Fruit fly (Drosophila melanogaster) whole organism, embryonic: Measurements from ENCODE around the gene Exd2.

Source experiments
- CG1024 ChIP-seq: fragments of 200-800 bp; sonication (Bioruptor generic); IDR thresholded peaks from 2 replicates; pipeline ENCODE4 v1.3.6; 2022; ENCODE audit warnings: missing biosample characterization, missing genetic modification characterization
- CG10267 ChIP-seq: fragments of 200-800 bp; sonication (Bioruptor generic); optimal IDR thresholded peaks from 2 replicates; lab custom pipeline; 2018; ENCODE audit warnings: missing biosample characterization, mild to moderate bottlenecking, missing genetic modification characterization, moderate library complexity
- CG10543 ChIP-seq: fragments of 200-800 bp; sonication (Bioruptor generic); optimal IDR thresholded peaks from 3 replicates; lab custom pipeline; 2017; ENCODE audit warnings: missing biosample characterization, mild to moderate bottlenecking, missing genetic modification characterization, moderate library complexity
- CG12071 ChIP-seq: fragments of 200-800 bp; sonication (Bioruptor generic); optimal IDR thresholded peaks from 3 replicates; lab custom pipeline; 2018; ENCODE audit warnings: missing biosample characterization, mild to moderate bottlenecking, missing genetic modification characterization
- CG12744 ChIP-seq: fragments of 200-800 bp; sonication (Bioruptor generic); optimal IDR thresholded peaks from 2 replicates; lab custom pipeline; 2016; ENCODE audit warnings: missing biosample characterization, missing genetic modification characterization
- CG15696 ChIP-seq: fragments of 200-800 bp; sonication (Bioruptor generic); optimal IDR thresholded peaks from 2 replicates; lab custom pipeline; 2019; ENCODE audit warnings: missing biosample characterization, mild to moderate bottlenecking, missing genetic modification characterization, moderate library complexity
- CG16779 ChIP-seq: fragments of 200-800 bp; sonication (Bioruptor generic); IDR thresholded peaks from 2 replicates; pipeline ENCODE4 v1.3.6; 2022; ENCODE audit warnings: missing biosample characterization, missing genetic modification characterization
- CG17186 ChIP-seq: fragments of 200-800 bp; sonication (Bioruptor generic); optimal IDR thresholded peaks from 3 replicates; lab custom pipeline; 2017; ENCODE audit warnings: missing biosample characterization, missing genetic modification reagents, missing genetic modification characterization
- CG1792 ChIP-seq: fragments of 200-800 bp; sonication (Bioruptor generic); optimal IDR thresholded peaks from 2 replicates; lab custom pipeline; 2016; ENCODE audit warnings: missing biosample characterization, missing genetic modification characterization
- CG2199 ChIP-seq: fragments of 200-800 bp; sonication (Bioruptor generic); IDR thresholded peaks from 3 replicates; pipeline ENCODE4 v1.3.6; 2022; ENCODE audit warnings: missing biosample characterization, missing genetic modification characterization
- CG3281 ChIP-seq: fragments of 200-800 bp; sonication (Bioruptor generic); optimal IDR thresholded peaks from 3 replicates; lab custom pipeline; 2017; ENCODE audit warnings: missing biosample characterization, mild to moderate bottlenecking, missing genetic modification characterization
- CG42726 ChIP-seq: fragments of 200-800 bp; sonication (Bioruptor generic); IDR thresholded peaks from 2 replicates; pipeline ENCODE4 v1.3.6; 2022; ENCODE audit warnings: missing biosample characterization, missing genetic modification characterization; ENCODE audit not compliant: partially characterized antibody
- CG4328 ChIP-seq: fragments of 200-800 bp; sonication (Bioruptor generic); optimal IDR thresholded peaks from 3 replicates; lab custom pipeline; 2017; ENCODE audit warnings: missing biosample characterization, missing genetic modification reagents, missing genetic modification characterization
- CG6813 ChIP-seq: fragments of 200-800 bp; sonication (Bioruptor generic); optimal IDR thresholded peaks from 2 replicates; lab custom pipeline; 2017; ENCODE audit warnings: missing biosample characterization, missing genetic modification characterization, mild to moderate bottlenecking, moderate library complexity, missing genetic modification reagents
- CG7357 ChIP-seq: fragments of 200-800 bp; sonication (Bioruptor generic); IDR thresholded peaks from 3 replicates; pipeline ENCODE4 v1.3.6; 2022; ENCODE audit warnings: missing biosample characterization, missing genetic modification characterization
- CG8281 ChIP-seq: fragments of 200-800 bp; sonication (Bioruptor generic); optimal IDR thresholded peaks from 2 replicates; lab custom pipeline; 2018; ENCODE audit warnings: missing biosample characterization, mild to moderate bottlenecking, missing genetic modification characterization, moderate library complexity
- CG8359 ChIP-seq: fragments of 200-800 bp; sonication (Bioruptor generic); optimal IDR thresholded peaks from 2 replicates; lab custom pipeline; 2017; ENCODE audit warnings: missing biosample characterization, mild to moderate bottlenecking, missing genetic modification characterization, borderline replicate concordance
- CG8924 ChIP-seq: fragments of 200-800 bp; optimal IDR thresholded peaks from 3 replicates; lab custom pipeline; 2019; ENCODE audit warnings: missing biosample characterization, mild to moderate bottlenecking, missing genetic modification characterization, moderate library complexity
- CHES-1-like ChIP-seq: fragments of 200-800 bp; sonication (Bioruptor generic); optimal IDR thresholded peaks from 2 replicates; lab custom pipeline; 2016; ENCODE audit warnings: missing biosample characterization, missing genetic modification characterization
- D ChIP-seq, 2 experiments: fragments of 200-800 bp in 1 of 2; fragments of >200 bp in 1 of 2; sonication (Bioruptor generic) in 1 of 2; optimal IDR thresholded peaks; 2 replicates in 1 of 2; 3 replicates in 1 of 2; lab custom pipeline; 2017; ENCODE audit warnings: mild to moderate bottlenecking in 1 of 2, missing biosample characterization in 1 of 2, missing genetic modification characterization in 1 of 2, missing genetic modification reagents in 1 of 2
- Eip74EF ChIP-seq, 2 experiments: fragments of 200-800 bp in 1 of 2; fragments of >200 bp in 1 of 2; sonication (Bioruptor generic) in 1 of 2; optimal IDR thresholded peaks; 2 replicates each; lab custom pipeline; 2017 to 2019; ENCODE audit warnings: missing biosample characterization in 2 of 2, missing genetic modification characterization in 2 of 2, mild to moderate bottlenecking in 1 of 2, moderate library complexity in 1 of 2
- Elba2 ChIP-seq: fragments of 200-800 bp; sonication (Bioruptor generic); optimal IDR thresholded peaks from 3 replicates; lab custom pipeline; 2016; ENCODE audit warnings: missing biosample characterization, missing genetic modification characterization
- Fer1 ChIP-seq: fragments of 200-800 bp; sonication (Bioruptor generic); optimal IDR thresholded peaks from 2 replicates; lab custom pipeline; 2017; ENCODE audit warnings: missing biosample characterization, mild to moderate bottlenecking, missing genetic modification characterization
- GATAe ChIP-seq: fragments of 200-800 bp; sonication (Bioruptor generic); conservative IDR thresholded peaks from 2 replicates; pipeline ENCODE4 v1.3.6; 2022; ENCODE audit warnings: missing biosample characterization, missing genetic modification characterization
- Hmr ChIP-seq: fragments of 200-800 bp; sonication (Bioruptor generic); optimal IDR thresholded peaks from 3 replicates; lab custom pipeline; 2017; ENCODE audit warnings: mild to moderate bottlenecking, missing biosample characterization, missing genetic modification reagents, missing genetic modification characterization
- Hr78 ChIP-seq, 2 experiments: fragments of 200-800 bp in 1 of 2; fragments of >200 bp in 1 of 2; sonication (Bioruptor generic) in 1 of 2; optimal IDR thresholded peaks; 2 replicates each; lab custom pipeline; 2017 to 2019; ENCODE audit warnings: missing biosample characterization in 2 of 2, missing genetic modification characterization in 2 of 2, mild to moderate bottlenecking in 1 of 2, moderate library complexity in 1 of 2
- Med ChIP-seq: fragments of 200-800 bp; sonication (Bioruptor generic); peaks from one replicate; lab custom pipeline; 2016; ENCODE audit warnings: missing biosample characterization, missing genetic modification characterization, mild to moderate bottlenecking, inconsistent platforms, moderate library complexity
- NC2α ChIP-seq: fragments of 200-800 bp; sonication (Bioruptor generic); optimal IDR thresholded peaks from 2 replicates; lab custom pipeline; 2016; ENCODE audit warnings: missing biosample characterization, missing genetic modification characterization
- Nf-YC ChIP-seq: fragments of 200-800 bp; optimal IDR thresholded peaks from 3 replicates; lab custom pipeline; 2019; ENCODE audit warnings: missing biosample characterization, mild to moderate bottlenecking, missing genetic modification characterization, moderate library complexity
- Six4 ChIP-seq: fragments of 200-800 bp; sonication (Bioruptor generic); optimal IDR thresholded peaks from 2 replicates; lab custom pipeline; 2016; ENCODE audit warnings: missing biosample characterization, missing genetic modification characterization
- Sry-δ ChIP-seq: fragments of 200-800 bp; sonication (Bioruptor generic); optimal IDR thresholded peaks from 2 replicates; lab custom pipeline; 2016; ENCODE audit warnings: missing biosample characterization, missing genetic modification characterization
- Taf1 ChIP-seq: fragments of 200-800 bp; sonication (Bioruptor generic); IDR thresholded peaks from 2 replicates; pipeline ENCODE4 v1.3.6; 2022; ENCODE audit warnings: missing biosample characterization, missing genetic modification characterization
- Trl ChIP-seq, 3 experiments: fragments of >200 bp in 2 of 3; fragments of 200-800 bp in 1 of 3; sonication (Bioruptor generic) in 1 of 3; optimal IDR thresholded peaks; 2 replicates in 1 of 3; 3 replicates in 2 of 3; lab custom pipeline; 2016 to 2017; ENCODE audit warnings: missing biosample characterization in 1 of 3, missing genetic modification characterization in 1 of 3
- ara ChIP-seq: fragments of 200-800 bp; sonication (Bioruptor generic); IDR thresholded peaks from 2 replicates; pipeline ENCODE4 v1.3.6; 2022; ENCODE audit warnings: missing biosample characterization, missing genetic modification characterization
- ato ChIP-seq: fragments of 200-800 bp; sonication (Bioruptor generic); IDR thresholded peaks from 2 replicates; pipeline ENCODE4 v1.3.6; 2022; ENCODE audit warnings: missing biosample characterization, missing genetic modification characterization; ENCODE audit not compliant: partially characterized antibody
- bsh ChIP-seq, 2 experiments: fragments of 200-800 bp; sonication (Bioruptor generic); optimal IDR thresholded peaks; 2 replicates each; lab custom pipeline; 2017 to 2018; ENCODE audit warnings: mild to moderate bottlenecking in 2 of 2, missing biosample characterization in 2 of 2, missing genetic modification characterization in 2 of 2, moderate library complexity in 1 of 2
- btn ChIP-seq: fragments of 200-800 bp; sonication (Bioruptor generic); optimal IDR thresholded peaks from 2 replicates; lab custom pipeline; 2016; ENCODE audit warnings: missing biosample characterization, missing genetic modification characterization
- dati ChIP-seq: fragments of 200-800 bp; sonication (Bioruptor generic); IDR thresholded peaks from 2 replicates; pipeline ENCODE4 v1.3.6; 2022; ENCODE audit warnings: missing biosample characterization, missing genetic modification characterization
- emc ChIP-seq: fragments of 200-800 bp; sonication (Bioruptor generic); optimal IDR thresholded peaks from 2 replicates; lab custom pipeline; 2016; ENCODE audit warnings: missing biosample characterization, missing genetic modification characterization
- esg ChIP-seq: fragments of 200-800 bp; sonication (Bioruptor generic); conservative IDR thresholded peaks from 2 replicates; pipeline ENCODE4 v1.3.6; 2022; ENCODE audit warnings: missing biosample characterization, missing genetic modification characterization
- ham ChIP-seq: fragments of 200-800 bp; sonication (Bioruptor generic); IDR thresholded peaks from 2 replicates; pipeline ENCODE4 v1.3.6; 2022; ENCODE audit warnings: missing biosample characterization, missing genetic modification characterization
- insv ChIP-seq, 2 experiments: fragments of 200-800 bp; sonication (Bioruptor generic); optimal IDR thresholded peaks; 3 replicates each; lab custom pipeline; 2016 to 2018; ENCODE audit warnings: missing biosample characterization in 2 of 2, missing genetic modification characterization in 2 of 2
- lbe ChIP-seq: fragments of 200-800 bp; sonication (Bioruptor generic); optimal IDR thresholded peaks from 2 replicates; lab custom pipeline; 2016; ENCODE audit warnings: missing biosample characterization, mild to moderate bottlenecking, missing genetic modification characterization
- org-1 ChIP-seq: fragments of 200-800 bp; sonication (Bioruptor generic); optimal IDR thresholded peaks from 2 replicates; lab custom pipeline; 2017; ENCODE audit warnings: missing biosample characterization, missing genetic modification characterization
- pita ChIP-seq: fragments of 200-800 bp; sonication (Bioruptor generic); optimal IDR thresholded peaks from 2 replicates; lab custom pipeline; 2017; ENCODE audit warnings: missing biosample characterization, mild to moderate bottlenecking, missing genetic modification characterization
- pzg ChIP-seq: fragments of 200-800 bp; sonication (Bioruptor generic); optimal IDR thresholded peaks from 3 replicates; lab custom pipeline; 2018; ENCODE audit warnings: missing biosample characterization, mild to moderate bottlenecking, missing genetic modification characterization, moderate library complexity
- rib ChIP-seq: fragments of 200-800 bp; sonication (Bioruptor generic); IDR thresholded peaks from 2 replicates; pipeline ENCODE4 v1.3.6; 2022; ENCODE audit warnings: missing biosample characterization, missing genetic modification characterization
- vfl ChIP-seq: fragments of 200-800 bp; sonication (Bioruptor generic); optimal IDR thresholded peaks from 2 replicates; lab custom pipeline; 2016; ENCODE audit warnings: missing biosample characterization, missing genetic modification characterization
- zfh1 ChIP-seq: fragments of 200-800 bp; sonication (Bioruptor generic); IDR thresholded peaks from 3 replicates; pipeline ENCODE4 v1.3.6; 2022; ENCODE audit warnings: missing biosample characterization, missing genetic modification characterization

Exd2 gene

dm6 chr3R:11431395-11431977, 4.0 kb downstream of the Exd2 start, which contains the start of the genes RpL24-like and CG5276 (continued):
- TF ChIP-seq CG15696 (tag; lab: Kevin White, UChicago) (peak; percentile 11), Nf-YC (no peak), CG2199 (GFP tag; lab: Robert Waterston, UW) (no peak), CG4328 (GFP tag; lab: Kevin White, UChicago) (no peak), rib (GFP tag; lab: Robert Waterston, UW) (no peak), CG1792 (GFP tag; lab: Kevin White, UChicago) (no peak), ara (GFP tag; lab: Robert Waterston, UW) (no peak), CG10543 (GFP tag; lab: Kevin White, UChicago) (no peak), Elba2 (GFP tag; lab: Kevin White, UChicago) (peak; percentile 54), Hmr (GFP tag; lab: Kevin White, UChicago) (no peak), CG12744 (GFP tag; lab: Kevin White, UChicago) (no peak), esg (GFP tag; lab: Robert Waterston, UW) (no peak), GATAe (no peak), CG16779 (GFP tag; lab: Robert Waterston, UW) (no peak), Hr78 (GFP tag; optimal IDR thresholded peaks at IDR 0.05; lab: Kevin White, UChicago) (no peak), CG7357 (GFP tag; lab: Robert Waterston, UW) (peak; percentile 55; the same call in 1 of the 3 replicates), ham (GFP tag; lab: Robert Waterston, UW) (no peak), CG17186 (GFP tag; lab: Kevin White, UChicago) (peak; percentile 94), pzg (GFP tag; lab: Kevin White, UChicago) (peak; percentile 90), insv (GFP tag; optimal IDR thresholded peaks at IDR 0.05; lab: Kevin White, UChicago) (peak in 1 of 2 experiments; percentile 18), CG8924 (peak; percentile 2), D (optimal IDR thresholded peaks at IDR 0.05; lab: Kevin White, UChicago) (peak; percentile 90), D (GFP tag; optimal IDR thresholded peaks at IDR 0.05; lab: Kevin White, UChicago) (no peak), btn (GFP tag; lab: Kevin White, UChicago) (no peak), NC2α (GFP tag; lab: Kevin White, UChicago) (no peak), CHES-1-like (GFP tag; lab: Kevin White, UChicago) (peak; percentile 73), CG12071 (GFP tag; lab: Kevin White, UChicago) (no peak), Med (GFP tag; lab: Kevin White, UChicago) (peak; percentile 39), pita (GFP tag; lab: Kevin White, UChicago) (no peak), Fer1 (GFP tag; lab: Kevin White, UChicago) (peak; percentile 16), CG3281 (no peak), CG8359 (GFP tag; lab: Kevin White, UChicago) (no peak), CG10267 (tag; lab: Kevin White, UChicago) (peak; percentile 60), Taf1 (no peak), emc (GFP tag; lab: Kevin White, UChicago) (no peak), CG42726 (GFP tag; lab: Robert Waterston, UW) (0 out of 2 replicates have a peak, but pooled peaks have one; percentile 18), ato (GFP tag; lab: Robert Waterston, UW) (no peak), org-1 (GFP tag; lab: Kevin White, UChicago) (no peak), lbe (GFP tag; lab: Kevin White, UChicago) (no peak), Eip74EF (GFP tag; optimal IDR thresholded peaks at IDR 0.05; lab: Kevin White, UChicago) (no peak), CG8281 (tag; lab: Kevin White, UChicago) (no peak), dati (GFP tag; lab: Robert Waterston, UW) (no peak), CG6813 (GFP tag; lab: Kevin White, UChicago) (no peak), Six4 (GFP tag; lab: Kevin White, UChicago) (no peak), CG1024 (no peak), Trl (optimal IDR thresholded peaks at IDR 0.05; lab: Kevin White, UChicago) (no peak), Trl (GFP tag; optimal IDR thresholded peaks at IDR 0.05; lab: Kevin White, UChicago) (no peak), vfl (GFP tag; lab: Kevin White, UChicago) (no peak), zfh1 (GFP tag; lab: Robert Waterston, UW) (no peak), Sry-δ (peak; percentile 80), bsh (GFP tag; optimal IDR thresholded peaks at IDR 0.05; lab: Kevin White, UChicago) (no peak)
